Fruit fly (Drosophila melanogaster) whole organism, embryonic: ENCODE measurements around the gene CG12010.

Experiments used
- CG10462 ChIP-seq: fragments of 200-800 bp; sonication (Bioruptor generic); optimal IDR thresholded peaks from 2 replicates; lab custom pipeline; 2016; ENCODE audit warnings: missing biosample characterization, missing genetic modification characterization
- CG12104 ChIP-seq: fragments of 200-800 bp; sonication (Bioruptor generic); optimal IDR thresholded peaks from 3 replicates; lab custom pipeline; 2016; ENCODE audit warnings: missing biosample characterization, missing genetic modification characterization
- CG12219 ChIP-seq: fragments of 200-800 bp; sonication (Bioruptor generic); optimal IDR thresholded peaks from 3 replicates; lab custom pipeline; 2018; ENCODE audit warnings: missing biosample characterization, mild to moderate bottlenecking, missing genetic modification characterization
- CG12299 ChIP-seq: fragments of 200-800 bp; sonication (Bioruptor generic); optimal IDR thresholded peaks from 2 replicates; lab custom pipeline; 2018; ENCODE audit warnings: missing biosample characterization, mild to moderate bottlenecking, missing genetic modification characterization
- CG12769 ChIP-seq: fragments of 200-800 bp; sonication (Bioruptor generic); optimal IDR thresholded peaks from 2 replicates; lab custom pipeline; 2019; ENCODE audit warnings: missing biosample characterization, mild to moderate bottlenecking, missing genetic modification characterization, moderate library complexity
- CG13424 ChIP-seq: fragments of 200-800 bp; sonication (Bioruptor generic); optimal IDR thresholded peaks from 2 replicates; lab custom pipeline; 2019; ENCODE audit warnings: missing biosample characterization, mild to moderate bottlenecking, missing genetic modification characterization, moderate library complexity
- CG13775 ChIP-seq: fragments of 200-800 bp; sonication (Bioruptor generic); optimal IDR thresholded peaks from 3 replicates; lab custom pipeline; 2017; ENCODE audit warnings: missing biosample characterization, mild to moderate bottlenecking, missing genetic modification characterization
- CG16779 ChIP-seq: fragments of 200-800 bp; sonication (Bioruptor generic); IDR thresholded peaks from 2 replicates; pipeline ENCODE4 v1.3.6; 2022; ENCODE audit warnings: missing biosample characterization, missing genetic modification characterization
- CG2712 ChIP-seq: fragments of 200-800 bp; optimal IDR thresholded peaks from 3 replicates; lab custom pipeline; 2019; ENCODE audit warnings: missing biosample characterization, mild to moderate bottlenecking, missing genetic modification characterization, moderate library complexity
- CG2875 ChIP-seq: fragments of 200-800 bp; sonication (Bioruptor generic); optimal IDR thresholded peaks from 2 replicates; lab custom pipeline; 2017; ENCODE audit warnings: missing biosample characterization, mild to moderate bottlenecking, missing genetic modification characterization, missing genetic modification reagents
- CG31441 ChIP-seq: fragments of 200-800 bp; sonication (Bioruptor generic); IDR thresholded peaks from 2 replicates; pipeline ENCODE4 v1.3.6; 2022; ENCODE audit warnings: missing biosample characterization, missing genetic modification characterization
- CG32532 ChIP-seq: fragments of 200-800 bp; sonication (Bioruptor generic); IDR thresholded peaks from 2 replicates; pipeline ENCODE4 v1.3.6; 2022; ENCODE audit warnings: missing biosample characterization, missing genetic modification characterization
- CG4282 ChIP-seq: fragments of 200-800 bp; sonication (Bioruptor generic); optimal IDR thresholded peaks from 2 replicates; lab custom pipeline; 2016; ENCODE audit warnings: missing biosample characterization, missing genetic modification characterization
- CG4820 ChIP-seq: fragments of 200-800 bp; sonication (Bioruptor generic); optimal IDR thresholded peaks from 3 replicates; lab custom pipeline; 2016; ENCODE audit warnings: missing biosample characterization, missing genetic modification characterization
- CG7786 ChIP-seq: fragments of 200-800 bp; sonication (Bioruptor generic); optimal IDR thresholded peaks from 2 replicates; lab custom pipeline; 2016; ENCODE audit warnings: missing biosample characterization, missing genetic modification characterization
- CG8388 ChIP-seq: fragments of 200-800 bp; sonication (Bioruptor generic); optimal IDR thresholded peaks from 2 replicates; lab custom pipeline; 2019; ENCODE audit warnings: missing biosample characterization, mild to moderate bottlenecking, missing genetic modification characterization, moderate library complexity
- CG8944 ChIP-seq: fragments of 200-800 bp; sonication (Bioruptor generic); optimal IDR thresholded peaks from 3 replicates; lab custom pipeline; 2016; ENCODE audit warnings: missing biosample characterization, missing genetic modification characterization
- CG9727 ChIP-seq: fragments of 200-800 bp; sonication (Bioruptor generic); optimal IDR thresholded peaks from 3 replicates; lab custom pipeline; 2017; ENCODE audit warnings: missing biosample characterization, mild to moderate bottlenecking, missing genetic modification characterization
- D19B ChIP-seq: fragments of 200-800 bp; sonication (Bioruptor generic); optimal IDR thresholded peaks from 2 replicates; lab custom pipeline; 2017; ENCODE audit warnings: missing biosample characterization, mild to moderate bottlenecking, missing genetic modification characterization
- Eip74EF ChIP-seq, 2 experiments: fragments of 200-800 bp in 1 of 2; fragments of >200 bp in 1 of 2; sonication (Bioruptor generic) in 1 of 2; optimal IDR thresholded peaks; 2 replicates each; lab custom pipeline; 2017 to 2019; ENCODE audit warnings: missing biosample characterization in 2 of 2, missing genetic modification characterization in 2 of 2, mild to moderate bottlenecking in 1 of 2, moderate library complexity in 1 of 2
- H15 ChIP-seq: fragments of 200-800 bp; sonication (Bioruptor generic); IDR thresholded peaks from 3 replicates; pipeline ENCODE4 v1.3.6; 2022; ENCODE audit warnings: missing biosample characterization, missing genetic modification characterization
- HLH4C ChIP-seq: fragments of 200-800 bp; sonication (Bioruptor generic); IDR thresholded peaks from 3 replicates; pipeline ENCODE4 v1.3.6; 2022; ENCODE audit warnings: missing biosample characterization, missing genetic modification characterization; ENCODE audit not compliant: partially characterized antibody
- HLHmδ ChIP-seq: fragments of 200-800 bp; sonication (Bioruptor generic); optimal IDR thresholded peaks from 2 replicates; lab custom pipeline; 2018; ENCODE audit warnings: missing biosample characterization, mild to moderate bottlenecking, missing genetic modification characterization, moderate library complexity
- Hmx ChIP-seq: fragments of 200-800 bp; sonication (Bioruptor generic); optimal IDR thresholded peaks from 2 replicates; lab custom pipeline; 2016; ENCODE audit warnings: missing biosample characterization, missing genetic modification characterization
- Sin3A ChIP-seq: fragments of >200 bp; optimal IDR thresholded peaks from 2 replicates; lab custom pipeline; 2018
- Sox100B ChIP-seq: fragments of 200-800 bp; sonication (Bioruptor generic); optimal IDR thresholded peaks from 3 replicates; lab custom pipeline; 2018; ENCODE audit warnings: missing biosample characterization, mild to moderate bottlenecking, missing genetic modification characterization
- Tbp ChIP-seq: fragments of >200 bp; optimal IDR thresholded peaks from 2 replicates; lab custom pipeline; 2018; ENCODE audit warnings: missing biosample characterization, missing genetic modification characterization
- YL-1 ChIP-seq: fragments of 200-800 bp; sonication (Bioruptor generic); optimal IDR thresholded peaks from 3 replicates; lab custom pipeline; 2017; ENCODE audit warnings: missing biosample characterization, mild to moderate bottlenecking, missing genetic modification characterization
- chinmo ChIP-seq: fragments of 200-800 bp; sonication (Bioruptor generic); IDR thresholded peaks from 4 replicates; pipeline ENCODE4 v1.3.6; 2022; ENCODE audit warnings: missing biosample characterization, missing genetic modification characterization; ENCODE audit not compliant: partially characterized antibody
- corto ChIP-seq: fragments of 200-800 bp; sonication (Bioruptor generic); optimal IDR thresholded peaks from 2 replicates; lab custom pipeline; 2016; ENCODE audit warnings: missing biosample characterization, mild to moderate bottlenecking, missing genetic modification characterization, moderate library complexity
- dmrt99B ChIP-seq: fragments of 200-800 bp; sonication (Bioruptor generic); optimal IDR thresholded peaks from 2 replicates; lab custom pipeline; 2018; ENCODE audit warnings: missing biosample characterization, mild to moderate bottlenecking, missing genetic modification characterization, moderate library complexity
- dysf ChIP-seq: fragments of 200-800 bp; sonication (Bioruptor generic); IDR thresholded peaks from 3 replicates; pipeline ENCODE4 v1.3.6; 2022; ENCODE audit warnings: missing biosample characterization, missing genetic modification characterization
- esg ChIP-seq: fragments of 200-800 bp; sonication (Bioruptor generic); conservative IDR thresholded peaks from 2 replicates; pipeline ENCODE4 v1.3.6; 2022; ENCODE audit warnings: missing biosample characterization, missing genetic modification characterization
- fd96Cb ChIP-seq: fragments of 200-800 bp; sonication (Bioruptor generic); optimal IDR thresholded peaks from 2 replicates; lab custom pipeline; 2018; ENCODE audit warnings: missing biosample characterization, mild to moderate bottlenecking, missing genetic modification characterization, moderate library complexity
- gem ChIP-seq: fragments of 200-800 bp; sonication (Bioruptor generic); optimal IDR thresholded peaks from 2 replicates; lab custom pipeline; 2019; ENCODE audit warnings: missing biosample characterization, mild to moderate bottlenecking, missing genetic modification characterization, moderate library complexity
- grau ChIP-seq: fragments of 200-800 bp; optimal IDR thresholded peaks from 3 replicates; lab custom pipeline; 2019; ENCODE audit warnings: missing biosample characterization, mild to moderate bottlenecking, missing genetic modification characterization, moderate library complexity
- inv ChIP-seq: fragments of 200-800 bp; sonication (Bioruptor generic); IDR thresholded peaks from 2 replicates; pipeline ENCODE4 v1.3.6; 2022; ENCODE audit warnings: missing biosample characterization, missing genetic modification characterization; ENCODE audit not compliant: partially characterized antibody
- luna ChIP-seq: fragments of 200-800 bp; sonication (Bioruptor generic); optimal IDR thresholded peaks from 2 replicates; lab custom pipeline; 2016; ENCODE audit warnings: missing biosample characterization, missing genetic modification characterization
- otp ChIP-seq: fragments of 200-800 bp; sonication (Bioruptor generic); IDR thresholded peaks from 3 replicates; pipeline ENCODE4, ENCODE4 v1.3.6; 2022; ENCODE audit warnings: missing biosample characterization, missing genetic modification characterization
- pfk ChIP-seq: fragments of 200-800 bp; sonication (Bioruptor generic); optimal IDR thresholded peaks from 2 replicates; lab custom pipeline; 2018; ENCODE audit warnings: missing biosample characterization, mild to moderate bottlenecking, missing genetic modification characterization, moderate library complexity
- pros ChIP-seq: fragments of 200-800 bp; sonication (Bioruptor generic); optimal IDR thresholded peaks from 3 replicates; lab custom pipeline; 2019; ENCODE audit warnings: missing biosample characterization, mild to moderate bottlenecking, missing genetic modification characterization, moderate library complexity
- sens-2 ChIP-seq: fragments of 200-800 bp; sonication (Bioruptor generic); IDR thresholded peaks from 2 replicates; pipeline ENCODE4 v1.3.6; 2022; ENCODE audit warnings: missing biosample characterization, missing genetic modification characterization
- slbo ChIP-seq: fragments of 200-800 bp; sonication (Bioruptor generic); IDR thresholded peaks from 2 replicates; pipeline ENCODE4 v1.3.6; 2022; ENCODE audit warnings: missing biosample characterization, missing genetic modification characterization
- so ChIP-seq: fragments of 200-800 bp; sonication (Bioruptor generic); IDR thresholded peaks from 3 replicates; pipeline ENCODE4 v1.3.6; 2022; ENCODE audit warnings: missing biosample characterization, missing genetic modification characterization
- sr ChIP-seq: fragments of 200-800 bp; sonication (Bioruptor generic); IDR thresholded peaks from 3 replicates; pipeline ENCODE4 v1.3.6; 2022; ENCODE audit warnings: missing biosample characterization, missing genetic modification characterization
- sug ChIP-seq: fragments of 200-800 bp; optimal IDR thresholded peaks from 2 replicates; lab custom pipeline; 2019; ENCODE audit warnings: missing biosample characterization, mild to moderate bottlenecking, missing genetic modification characterization, moderate library complexity
- unc-4 ChIP-seq: fragments of 200-800 bp; sonication (Bioruptor generic); IDR thresholded peaks from 2 replicates; pipeline ENCODE4 v1.3.6; 2022; ENCODE audit warnings: missing biosample characterization, missing genetic modification characterization; ENCODE audit not compliant: partially characterized antibody
- vvl ChIP-seq: fragments of 200-800 bp; sonication (Bioruptor generic); IDR thresholded peaks from 2 replicates; pipeline ENCODE4 v1.3.6; 2022; ENCODE audit warnings: missing biosample characterization, missing genetic modification characterization
- wor ChIP-seq: fragments of 200-800 bp; sonication (Bioruptor generic); IDR thresholded peaks from 2 replicates; pipeline ENCODE4 v1.3.6; 2022; ENCODE audit warnings: missing biosample characterization, missing genetic modification characterization

The CG12010 gene

dm6 chr3L:3338882-3339590 lies 35.0 kb upstream of the CG12010 start (continued):
- no peak for TF ChIP-seq otp (GFP tag; lab: Robert Waterston, UW)
- peak; percentile 10 for TF ChIP-seq CG13424 (tag; lab: Kevin White, UChicago)
- no peak for TF ChIP-seq unc-4 (GFP tag; lab: Robert Waterston, UW)
- no peak for TF ChIP-seq inv (GFP tag; lab: Robert Waterston, UW)
- no peak for TF ChIP-seq HLHmδ (GFP tag; lab: Kevin White, UChicago)
- TF ChIP-seq CG9727 (GFP tag; lab: Kevin White, UChicago), result peak; percentile 11
- TF ChIP-seq CG16779 (GFP tag; lab: Robert Waterston, UW), result no peak
- TF ChIP-seq CG4820, result no peak
- TF ChIP-seq luna (GFP tag; lab: Kevin White, UChicago), result no peak
- no peak for TF ChIP-seq sr (GFP tag; lab: Robert Waterston, UW)
- TF ChIP-seq CG10462, result no peak
- TF ChIP-seq CG2712, result peak; percentile 30
- TF ChIP-seq Eip74EF (GFP tag; optimal IDR thresholded peaks at IDR 0.05; lab: Kevin White, UChicago), result no peak
- TF ChIP-seq CG2875 (GFP tag; lab: Kevin White, UChicago), result no peak
- TF ChIP-seq CG12299 (tag; lab: Kevin White, UChicago), result no peak
- peak; percentile 28 for TF ChIP-seq CG8388 (GFP tag; lab: Kevin White, UChicago)
- TF ChIP-seq fd96Cb (tag; lab: Kevin White, UChicago), result peak; percentile 2
- TF ChIP-seq vvl (GFP tag; lab: Robert Waterston, UW), result no peak
- TF ChIP-seq CG13775 (GFP tag; lab: Kevin White, UChicago), result no peak
- no peak for TF ChIP-seq CG4282 (GFP tag; lab: Kevin White, UChicago)
- no peak for TF ChIP-seq CG8944 (GFP tag; lab: Kevin White, UChicago)

- TF ChIP-seq CG12219 (GFP tag; lab: Kevin White, UChicago) (no peak), esg (no peak), H15 (GFP tag; lab: Robert Waterston, UW) (no peak), D19B (GFP tag; lab: Kevin White, UChicago) (no peak), grau (peak; percentile 72), HLH4C (GFP tag; lab: Robert Waterston, UW) (no peak), Sox100B (GFP tag; lab: Kevin White, UChicago) (no peak), Sin3A (no peak), dysf (GFP tag; lab: Robert Waterston, UW) (0 out of 3 replicates have a peak, but pooled peaks have one; percentile 34), pfk (no peak), Tbp (GFP tag; lab: Kevin White, UChicago) (no peak), sug (no peak), sens-2 (no peak), CG31441 (no peak), so (GFP tag; lab: Robert Waterston, UW) (no peak), luna (GFP tag; lab: Kevin White, UChicago) (no peak), gem (tag; lab: Kevin White, UChicago) (peak; percentile 16), slbo (peak; percentile 55), wor (GFP tag; lab: Robert Waterston, UW) (no peak), chinmo (GFP tag; lab: Robert Waterston, UW) (0 out of 4 replicates have a peak, but pooled peaks have one; percentile 17), CG12104 (GFP tag; lab: Kevin White, UChicago) (no peak), pros (no peak), YL-1 (GFP tag; lab: Kevin White, UChicago) (no peak), CG12769 (peak; percentile 15), corto (GFP tag; lab: Kevin White, UChicago) (no peak), CG32532 (peak; percentile 16; the same call in 1 of the 2 replicates), Hmx (GFP tag; lab: Kevin White, UChicago) (no peak), CG7786 (GFP tag; lab: Kevin White, UChicago) (no peak), dmrt99B (peak; percentile 0)
Observed at dm6 chr3L:3339695-3340226, 34.3 kb upstream of the CG12010 start.
